Worm (Caenorhabditis elegans) whole organism, L1 larva: ENCODE data around the gene ZC477.4.
A peak's percentile ranks its signal among the peaks of the same experiment; 100 is the strongest.

Experiments used
- C04F5.9 ChIP-seq: sonication (generic microtip); optimal IDR thresholded peaks from 2 replicates; lab custom pipeline; 2016; ENCODE audit warnings: missing genetic modification characterization, missing compliant biosample characterization
- C16A3.4 ChIP-seq: fragments of 150-350 bp; optimal IDR thresholded peaks from 2 replicates; lab custom pipeline; 2014; ENCODE audit warnings: missing biosample characterization, missing genetic modification characterization
- C34B4.2 ChIP-seq: sonication (generic microtip); optimal IDR thresholded peaks from 2 replicates; lab custom pipeline; 2017; ENCODE audit warnings: mild to moderate bottlenecking, missing genetic modification characterization, missing compliant biosample characterization
- F16B12.6 ChIP-seq: fragments of 150-350 bp; optimal IDR thresholded peaks from 2 replicates; lab custom pipeline; 2014; ENCODE audit warnings: missing biosample characterization, missing genetic modification characterization
- Y116A8C.19 ChIP-seq: sonication (generic microtip); optimal IDR thresholded peaks from 2 replicates; lab custom pipeline; 2016; ENCODE audit warnings: missing compliant biosample characterization, missing genetic modification characterization, borderline replicate concordance
- aha-1 ChIP-seq: fragments of 150-350 bp; optimal IDR thresholded peaks from 2 replicates; lab custom pipeline; 2014; ENCODE audit warnings: missing biosample characterization, missing genetic modification characterization
- alr-1 ChIP-seq: fragments of 200-800 bp; sonication (Bioruptor generic); optimal IDR thresholded peaks from 2 replicates; lab custom pipeline; 2018; ENCODE audit warnings: borderline replicate concordance, mild to moderate bottlenecking, missing genetic modification characterization, missing compliant biosample characterization
- aly-2 ChIP-seq: fragments of 150-350 bp; optimal IDR thresholded peaks from 2 replicates; lab custom pipeline; 2014; ENCODE audit warnings: missing biosample characterization, missing genetic modification characterization
- ama-1 ChIP-seq: fragments of 150-350 bp; optimal IDR thresholded peaks from 2 replicates; lab custom pipeline; 2014
- blmp-1 ChIP-seq: fragments of 150-350 bp; optimal IDR thresholded peaks from 2 replicates; lab custom pipeline; 2014; ENCODE audit warnings: missing biosample characterization, missing genetic modification characterization
- ceh-63 ChIP-seq: fragments of 200-800 bp; sonication (Bioruptor generic); optimal IDR thresholded peaks from 2 replicates; lab custom pipeline; 2018; ENCODE audit warnings: mild to moderate bottlenecking, missing genetic modification characterization, missing compliant biosample characterization
- ceh-8 ChIP-seq: fragments of 200-800 bp; sonication (Bioruptor generic); optimal IDR thresholded peaks from 2 replicates; lab custom pipeline; 2018; ENCODE audit warnings: mild to moderate bottlenecking, missing genetic modification characterization, moderate library complexity, missing compliant biosample characterization
- ceh-88 ChIP-seq: fragments of 200-800 bp; sonication (Bioruptor generic); IDR thresholded peaks from 2 replicates; pipeline ENCODE4 v1.3.6; 2022; ENCODE audit warnings: missing genetic modification characterization, missing compliant biosample characterization
- ceh-90 ChIP-seq: sonication (generic microtip); optimal IDR thresholded peaks from 2 replicates; lab custom pipeline; 2016; ENCODE audit warnings: missing genetic modification characterization, missing compliant biosample characterization
- ces-1 ChIP-seq: fragments of 150-350 bp; optimal IDR thresholded peaks from 2 replicates; lab custom pipeline; 2014; ENCODE audit warnings: missing biosample characterization, missing genetic modification reagents, missing genetic modification characterization
- dpl-1 ChIP-seq, 3 experiments: fragments of 150-350 bp in 2 of 3; sonication (generic microtip) in 1 of 3; optimal IDR thresholded peaks; 2 replicates each; lab custom pipeline; 2014 to 2017; ENCODE audit warnings: missing biosample characterization in 3 of 3, missing genetic modification characterization in 3 of 3, missing genetic modification reagents in 3 of 3
- efl-3 ChIP-seq: fragments of 200-800 bp; sonication (Bioruptor generic); optimal IDR thresholded peaks from 2 replicates; lab custom pipeline; 2018; ENCODE audit warnings: mild to moderate bottlenecking, missing genetic modification characterization, missing compliant biosample characterization
- egl-13 ChIP-seq: sonication (generic microtip); optimal IDR thresholded peaks from 2 replicates; lab custom pipeline; 2016; ENCODE audit warnings: missing genotype, missing genetic modification reagents, missing genetic modification characterization, missing compliant biosample characterization
- elt-2 ChIP-seq: sonication (generic microtip); optimal IDR thresholded peaks from 2 replicates; lab custom pipeline; 2016; ENCODE audit warnings: missing genetic modification characterization, mild to moderate bottlenecking, inconsistent platforms, missing compliant biosample characterization, missing genetic modification reagents
- elt-3 ChIP-seq, 6 experiments: fragments of 150-350 bp in 1 of 6; sonication (generic microtip); optimal IDR thresholded peaks; 2 replicates each; lab custom pipeline; 2017 to 2018; ENCODE audit warnings: missing biosample characterization in 6 of 6, missing genetic modification characterization in 6 of 6, inconsistent platforms in 1 of 6
- fkh-4 ChIP-seq: sonication (generic microtip); optimal IDR thresholded peaks from 2 replicates; lab custom pipeline; 2016; ENCODE audit warnings: missing compliant biosample characterization, missing genetic modification characterization, borderline replicate concordance
- fkh-8 ChIP-seq: sonication (generic microtip); optimal IDR thresholded peaks from 2 replicates; lab custom pipeline; 2016; ENCODE audit warnings: mild to moderate bottlenecking, missing genetic modification characterization, missing compliant biosample characterization
- fos-1 ChIP-seq: fragments of 150-350 bp; optimal IDR thresholded peaks from 2 replicates; lab custom pipeline; 2014; ENCODE audit warnings: missing biosample characterization, missing genetic modification characterization
- grh-1 ChIP-seq: fragments of 200-800 bp; sonication (Bioruptor generic); IDR thresholded peaks from 2 replicates; pipeline ENCODE4 v1.3.6; 2022; ENCODE audit warnings: missing genetic modification reagents, missing genetic modification characterization, missing compliant biosample characterization
- hlh-4 ChIP-seq: sonication (generic microtip); optimal IDR thresholded peaks from 2 replicates; lab custom pipeline; 2016; ENCODE audit warnings: mild to moderate bottlenecking, missing genetic modification characterization, missing compliant biosample characterization
- lin-13 ChIP-seq: fragments of 150-350 bp; optimal IDR thresholded peaks from 2 replicates; lab custom pipeline; 2014; ENCODE audit warnings: missing biosample characterization, missing genetic modification reagents, missing genetic modification characterization
- lin-14 ChIP-seq: fragments of 200-800 bp; sonication (Bioruptor generic); optimal IDR thresholded peaks from 2 replicates; lab custom pipeline; 2018; ENCODE audit warnings: mild to moderate bottlenecking, missing genetic modification characterization, moderate library complexity, missing compliant biosample characterization
- lin-35 ChIP-seq, 2 experiments: fragments of 150-350 bp; optimal IDR thresholded peaks; 2 replicates each; lab custom pipeline; 2014; ENCODE audit warnings: missing biosample characterization in 2 of 2, missing genetic modification characterization in 2 of 2, missing genetic modification reagents in 2 of 2
- lin-39 ChIP-seq: fragments of 150-350 bp; optimal IDR thresholded peaks from 2 replicates; lab custom pipeline; 2014; ENCODE audit warnings: missing biosample characterization, missing genetic modification reagents, missing genetic modification characterization
- lsy-2 ChIP-seq, 2 experiments: fragments of 150-350 bp; optimal IDR thresholded peaks; 2 replicates each; lab custom pipeline; 2014; ENCODE audit warnings: missing biosample characterization in 2 of 2, missing genetic modification characterization in 2 of 2
- mab-9 ChIP-seq: fragments of 200-800 bp; sonication (Bioruptor generic); IDR thresholded peaks from 2 replicates; pipeline ENCODE4 v1.3.6; 2022; ENCODE audit warnings: missing genetic modification reagents, missing genetic modification characterization, missing compliant biosample characterization
- mdl-1 ChIP-seq, 2 experiments: fragments of 150-350 bp; optimal IDR thresholded peaks; 2 replicates each; lab custom pipeline; 2014 to 2017; ENCODE audit warnings: missing biosample characterization in 2 of 2, missing genetic modification characterization in 2 of 2, inconsistent platforms in 1 of 2
- mef-2 ChIP-seq: fragments of 150-350 bp; optimal IDR thresholded peaks from 2 replicates; lab custom pipeline; 2014; ENCODE audit warnings: missing biosample characterization, missing genetic modification characterization
- mep-1 ChIP-seq: fragments of 150-350 bp; optimal IDR thresholded peaks from 2 replicates; lab custom pipeline; 2014; ENCODE audit warnings: missing biosample characterization, missing genetic modification characterization
- nhr-12 ChIP-seq: sonication (generic microtip); optimal IDR thresholded peaks from 2 replicates; lab custom pipeline; 2017; ENCODE audit warnings: missing biosample characterization, missing genetic modification characterization
- nhr-19 ChIP-seq: fragments of 200-800 bp; sonication (Bioruptor generic); conservative IDR thresholded peaks from 2 replicates; pipeline ENCODE4 v1.3.6; 2022; ENCODE audit warnings: missing genetic modification characterization, missing compliant biosample characterization
- nhr-20 ChIP-seq: sonication (generic microtip); optimal IDR thresholded peaks from 2 replicates; lab custom pipeline; 2016; ENCODE audit warnings: mild to moderate bottlenecking, missing genetic modification characterization, missing compliant biosample characterization
- nhr-28 ChIP-seq: fragments of 150-350 bp; optimal IDR thresholded peaks from 2 replicates; lab custom pipeline; 2014; ENCODE audit warnings: missing biosample characterization, missing genetic modification characterization
- nhr-71 ChIP-seq: sonication (generic microtip); optimal IDR thresholded peaks from 2 replicates; lab custom pipeline; 2016; ENCODE audit warnings: mild to moderate bottlenecking, missing genetic modification characterization, moderate library complexity, missing compliant biosample characterization
- nhr-76 ChIP-seq: sonication (generic microtip); optimal IDR thresholded peaks from 2 replicates; lab custom pipeline; 2017; ENCODE audit warnings: missing biosample characterization, missing genetic modification characterization
- nhr-77 ChIP-seq: fragments of 150-350 bp; optimal IDR thresholded peaks from 2 replicates; lab custom pipeline; 2014; ENCODE audit warnings: missing biosample characterization, missing genetic modification characterization
- nhr-84 ChIP-seq: sonication (generic microtip); optimal IDR thresholded peaks from 2 replicates; lab custom pipeline; 2017; ENCODE audit warnings: missing biosample characterization, missing genetic modification characterization
- nhr-85 ChIP-seq: sonication (generic microtip); peaks from one replicate; lab custom pipeline; 2016; ENCODE audit warnings: missing genetic modification characterization, inconsistent platforms, missing compliant biosample characterization
- nhr-90 ChIP-seq: sonication (generic microtip); optimal IDR thresholded peaks from 2 replicates; lab custom pipeline; 2016; ENCODE audit warnings: mild to moderate bottlenecking, missing genetic modification characterization, missing compliant biosample characterization; ENCODE audit not compliant: poor library complexity
- pag-3 ChIP-seq: sonication (generic microtip); optimal IDR thresholded peaks from 2 replicates; lab custom pipeline; 2017; ENCODE audit warnings: missing genetic modification characterization, mild to moderate bottlenecking, missing compliant biosample characterization, antibody characterized with exemption, borderline replicate concordance; ENCODE audit not compliant: insufficient read depth
- rnt-1 ChIP-seq: sonication (generic microtip); optimal IDR thresholded peaks from 2 replicates; lab custom pipeline; 2016; ENCODE audit warnings: mild to moderate bottlenecking, missing genetic modification characterization, moderate library complexity, missing compliant biosample characterization
- snpc-4 ChIP-seq: fragments of 150-350 bp; optimal IDR thresholded peaks from 2 replicates; lab custom pipeline; 2014; ENCODE audit warnings: missing biosample characterization, missing genetic modification characterization
- sup-37 ChIP-seq: fragments of 200-800 bp; sonication (Bioruptor generic); optimal IDR thresholded peaks from 2 replicates; lab custom pipeline; 2018; ENCODE audit warnings: mild to moderate bottlenecking, missing genetic modification characterization, missing compliant biosample characterization
- tlp-1 ChIP-seq: fragments of 150-350 bp; optimal IDR thresholded peaks from 2 replicates; lab custom pipeline; 2014; ENCODE audit warnings: missing biosample characterization, missing genetic modification characterization
- unc-130 ChIP-seq: fragments of 150-350 bp; optimal IDR thresholded peaks from 2 replicates; lab custom pipeline; 2017; ENCODE audit warnings: missing biosample characterization, missing genetic modification characterization, inconsistent platforms
- unc-98 ChIP-seq: fragments of 200-800 bp; sonication (Bioruptor generic); IDR thresholded peaks from 2 replicates; pipeline ENCODE4 v1.3.6; 2022; ENCODE audit warnings: missing genetic modification characterization, missing compliant biosample characterization
- xbp-1 ChIP-seq: sonication (generic microtip); optimal IDR thresholded peaks from 2 replicates; lab custom pipeline; 2016; ENCODE audit warnings: missing genetic modification characterization, missing compliant biosample characterization

The ZC477.4 gene

ce11 chrIV:7096097-7096496, 2.5 kb downstream of the ZC477.4 start:
- TF ChIP-seq fkh-4 (tag; lab: Kevin White, UChicago), result no peak
- no peak for TF ChIP-seq nhr-77 (tag; lab: Kevin White, UChicago)
- TF ChIP-seq fkh-8 (tag; lab: Kevin White, UChicago), result no peak
- TF ChIP-seq nhr-90, result no peak
- TF ChIP-seq lin-39 (tag; lab: Kevin White, UChicago), result peak; percentile 17
- TF ChIP-seq mdl-1 (tag; optimal IDR thresholded peaks at IDR 0.05; lab: Kevin White, UChicago), result no peak
- TF ChIP-seq elt-3 (tag; optimal IDR thresholded peaks at IDR 0.05; lab: Kevin White, UChicago), result no peak
- no peak for TF ChIP-seq F16B12.6 (tag; lab: Kevin White, UChicago)
- TF ChIP-seq rnt-1, result peak; percentile 53
- no peak for TF ChIP-seq xbp-1 (tag; lab: Kevin White, UChicago)
- TF ChIP-seq ceh-63, result no peak
- no peak for TF ChIP-seq aha-1 (tag; lab: Kevin White, UChicago)
- TF ChIP-seq aly-2 (tag; lab: Kevin White, UChicago), result no peak
- TF ChIP-seq mab-9 (GFP tag; lab: Robert Waterston, UW), result no peak
- no peak for TF ChIP-seq hlh-4 (tag; lab: Kevin White, UChicago)
- no peak for TF ChIP-seq nhr-28 (tag; lab: Kevin White, UChicago)
- no peak for TF ChIP-seq ceh-88
- TF ChIP-seq nhr-19, result 0 out of 2 replicates have a peak, but pooled peaks have one; percentile 10
- no peak for TF ChIP-seq dpl-1 (GFP tag; optimal IDR thresholded peaks at IDR 0.05; lab: Kevin White, UChicago)
- TF ChIP-seq nhr-76 (tag; lab: Kevin White, UChicago), result no peak
- TF ChIP-seq egl-13, result no peak
- TF ChIP-seq blmp-1 (tag; lab: Kevin White, UChicago), result no peak
- no peak for TF ChIP-seq ceh-8 (GFP tag; lab: Kevin White, UChicago)
- no peak for TF ChIP-seq unc-98 (GFP tag; lab: Robert Waterston, UW)
- TF ChIP-seq nhr-71 (tag; lab: Kevin White, UChicago), result peak; percentile 30
- no peak for TF ChIP-seq nhr-84 (tag; lab: Kevin White, UChicago)
- no peak for TF ChIP-seq ceh-90 (tag; lab: Kevin White, UChicago)
- TF ChIP-seq mef-2 (tag; lab: Kevin White, UChicago), result no peak
- no peak for TF ChIP-seq ces-1
- TF ChIP-seq snpc-4 (tag; lab: Kevin White, UChicago), result no peak
- TF ChIP-seq ama-1 (lab: Kevin White, UChicago), result no peak
- TF ChIP-seq lin-14, result peak; percentile 43
- no peak for TF ChIP-seq sup-37 (GFP tag; lab: Kevin White, UChicago)
- TF ChIP-seq C04F5.9, result no peak
- TF ChIP-seq Y116A8C.19 (tag; lab: Kevin White, UChicago), result no peak
- TF ChIP-seq mep-1 (tag; lab: Kevin White, UChicago), result no peak
- no peak for TF ChIP-seq tlp-1 (tag; lab: Kevin White, UChicago)

DNA sequence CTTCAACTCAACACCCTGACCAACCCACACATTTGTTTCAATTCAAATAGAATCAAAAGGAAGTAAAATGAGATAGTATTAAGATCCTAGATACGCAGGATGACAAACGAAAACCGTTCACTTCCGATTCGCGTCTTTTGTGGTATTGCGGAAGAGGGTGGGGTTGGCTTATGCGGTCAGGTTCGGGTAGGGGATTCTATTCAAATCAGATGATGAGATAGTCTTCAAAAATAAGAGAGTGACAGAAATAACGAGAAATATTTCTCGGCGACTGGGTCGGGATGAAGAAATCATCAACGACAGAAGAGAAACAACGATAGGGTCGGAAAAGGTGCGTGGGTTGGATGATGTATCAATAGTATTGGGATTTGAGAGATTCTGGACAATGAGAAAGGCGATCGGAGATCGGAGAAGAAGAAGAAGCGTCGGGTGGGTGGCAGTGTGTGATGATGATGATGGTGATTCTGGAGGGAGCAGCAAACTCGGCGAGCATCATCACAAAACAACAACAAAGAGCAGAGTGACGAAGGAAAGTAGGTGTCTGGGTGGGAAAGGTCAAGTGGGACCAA, 3.1 kb downstream of the ZC477.4 start:
- no peak for TF ChIP-seq nhr-20 (tag; lab: Kevin White, UChicago)
- TF ChIP-seq lin-35 (GFP tag; optimal IDR thresholded peaks at IDR 0.05; lab: Kevin White, UChicago), result no peak
- TF ChIP-seq fos-1 (tag; lab: Kevin White, UChicago), result no peak
- no peak for TF ChIP-seq efl-3 (GFP tag; lab: Kevin White, UChicago)
- no peak for TF ChIP-seq ceh-63
- TF ChIP-seq grh-1 (GFP tag; lab: Robert Waterston, UW), result no peak
- TF ChIP-seq nhr-90, result no peak
- TF ChIP-seq nhr-12 (tag; lab: Kevin White, UChicago), result no peak
- no peak for TF ChIP-seq lin-39 (tag; lab: Kevin White, UChicago)
- TF ChIP-seq F16B12.6 (tag; lab: Kevin White, UChicago), result no peak
- peak in 1 of 2 experiments; percentile 25 for TF ChIP-seq lsy-2 (tag; optimal IDR thresholded peaks at IDR 0.05; lab: Kevin White, UChicago)
- no peak for TF ChIP-seq C16A3.4 (tag; lab: Kevin White, UChicago)
- no peak for TF ChIP-seq pag-3 (tag; lab: Kevin White, UChicago)
- no peak for TF ChIP-seq fkh-8 (tag; lab: Kevin White, UChicago)
- no peak for TF ChIP-seq nhr-84 (tag; lab: Kevin White, UChicago)
- peak; percentile 17 for TF ChIP-seq unc-130 (tag; lab: Kevin White, UChicago)
- TF ChIP-seq C34B4.2 (tag; lab: Kevin White, UChicago), result no peak
- no peak for TF ChIP-seq alr-1
- TF ChIP-seq lin-13 (GFP tag; lab: Kevin White, UChicago), result peak; percentile 5
- peak; percentile 6; the same call in 1 of the 2 replicates for TF ChIP-seq nhr-19
- no peak for TF ChIP-seq sup-37 (GFP tag; lab: Kevin White, UChicago)
- TF ChIP-seq nhr-85 (tag; lab: Kevin White, UChicago), result peak; percentile 60
- no peak for TF ChIP-seq elt-2
